Fruit fly (Drosophila melanogaster) whole organism, embryonic: ENCODE results near the gene CG17472.

Experiments
- CG10147 ChIP-seq: fragments of 200-800 bp; sonication (Bioruptor generic); optimal IDR thresholded peaks from 2 replicates; lab custom pipeline; 2019; ENCODE audit warnings: missing biosample characterization, mild to moderate bottlenecking, missing genetic modification characterization, moderate library complexity
- CG10267 ChIP-seq: fragments of 200-800 bp; sonication (Bioruptor generic); optimal IDR thresholded peaks from 2 replicates; lab custom pipeline; 2018; ENCODE audit warnings: missing biosample characterization, mild to moderate bottlenecking, missing genetic modification characterization, moderate library complexity
- CG10654 ChIP-seq: fragments of 200-800 bp; sonication (Bioruptor generic); optimal IDR thresholded peaks from 2 replicates; lab custom pipeline; 2016; ENCODE audit warnings: missing biosample characterization, missing genetic modification characterization
- CG11696 ChIP-seq: fragments of 200-800 bp; sonication (Bioruptor generic); IDR thresholded peaks from 2 replicates; pipeline ENCODE4 v1.3.6; 2022; ENCODE audit warnings: missing biosample characterization, missing genetic modification characterization
- CG12299 ChIP-seq: fragments of 200-800 bp; sonication (Bioruptor generic); optimal IDR thresholded peaks from 2 replicates; lab custom pipeline; 2018; ENCODE audit warnings: missing biosample characterization, mild to moderate bottlenecking, missing genetic modification characterization
- CG13296 ChIP-seq: fragments of 200-800 bp; sonication (Bioruptor generic); optimal IDR thresholded peaks from 3 replicates; lab custom pipeline; 2018; ENCODE audit warnings: missing biosample characterization, mild to moderate bottlenecking, missing genetic modification characterization
- CG14441 ChIP-seq: fragments of 200-800 bp; sonication (Bioruptor generic); IDR thresholded peaks from 2 replicates; pipeline ENCODE4 v1.3.6; 2022; ENCODE audit warnings: missing biosample characterization, missing genetic modification characterization
- CG17361 ChIP-seq: fragments of 200-800 bp; sonication (Bioruptor generic); IDR thresholded peaks from 3 replicates; pipeline ENCODE4 v1.3.6; 2022; ENCODE audit warnings: missing biosample characterization, missing genetic modification characterization
- CG3065 ChIP-seq: fragments of 200-800 bp; sonication (Bioruptor generic); optimal IDR thresholded peaks from 2 replicates; lab custom pipeline; 2016; ENCODE audit warnings: missing biosample characterization, missing genetic modification characterization
- CG32772 ChIP-seq: fragments of 200-800 bp; sonication (Bioruptor generic); IDR thresholded peaks from 2 replicates; pipeline ENCODE4 v1.3.6; 2022; ENCODE audit warnings: missing biosample characterization, missing genetic modification characterization
- CG3407 ChIP-seq: fragments of 200-800 bp; sonication (Bioruptor generic); optimal IDR thresholded peaks from 2 replicates; lab custom pipeline; 2018; ENCODE audit warnings: missing biosample characterization, mild to moderate bottlenecking, missing genetic modification characterization
- CG34422 ChIP-seq: fragments of 200-800 bp; sonication (Bioruptor generic); IDR thresholded peaks from 3 replicates; pipeline ENCODE4 v1.3.6; 2022; ENCODE audit warnings: missing biosample characterization, missing genetic modification characterization
- CG3847 ChIP-seq: fragments of 200-800 bp; sonication (Bioruptor generic); IDR thresholded peaks from 2 replicates; pipeline ENCODE4 v1.3.6; 2022; ENCODE audit warnings: missing biosample characterization, missing genetic modification characterization
- CG3995 ChIP-seq: fragments of 200-800 bp; sonication (Bioruptor generic); optimal IDR thresholded peaks from 3 replicates; lab custom pipeline; 2016; ENCODE audit warnings: missing biosample characterization, missing genetic modification characterization
- CG5180 ChIP-seq: fragments of 200-800 bp; sonication (Bioruptor generic); optimal IDR thresholded peaks from 3 replicates; lab custom pipeline; 2017; ENCODE audit warnings: missing biosample characterization, missing genetic modification characterization, mild to moderate bottlenecking, moderate library complexity, missing genetic modification reagents
- CG5953 ChIP-seq: fragments of 200-800 bp; sonication (Bioruptor generic); IDR thresholded peaks from 2 replicates; pipeline ENCODE4 v1.3.6; 2022; ENCODE audit warnings: missing biosample characterization, missing genetic modification characterization
- CG6683 ChIP-seq: fragments of 200-800 bp; sonication (Bioruptor generic); optimal IDR thresholded peaks from 2 replicates; lab custom pipeline; 2017; ENCODE audit warnings: missing biosample characterization, mild to moderate bottlenecking, missing genetic modification characterization, missing genetic modification reagents
- CG6791 ChIP-seq: fragments of 200-800 bp; sonication (Bioruptor generic); IDR thresholded peaks from 3 replicates; pipeline ENCODE4 v1.3.6; 2022; ENCODE audit warnings: missing biosample characterization, missing genetic modification characterization; ENCODE audit not compliant: partially characterized antibody
- CG6813 ChIP-seq: fragments of 200-800 bp; sonication (Bioruptor generic); optimal IDR thresholded peaks from 2 replicates; lab custom pipeline; 2017; ENCODE audit warnings: missing biosample characterization, missing genetic modification characterization, mild to moderate bottlenecking, moderate library complexity, missing genetic modification reagents
- CG8924 ChIP-seq: fragments of 200-800 bp; optimal IDR thresholded peaks from 3 replicates; lab custom pipeline; 2019; ENCODE audit warnings: missing biosample characterization, mild to moderate bottlenecking, missing genetic modification characterization, moderate library complexity
- CG8944 ChIP-seq: fragments of 200-800 bp; sonication (Bioruptor generic); optimal IDR thresholded peaks from 3 replicates; lab custom pipeline; 2016; ENCODE audit warnings: missing biosample characterization, missing genetic modification characterization
- CG9876 ChIP-seq: fragments of 200-800 bp; sonication (Bioruptor generic); optimal IDR thresholded peaks from 2 replicates; lab custom pipeline; 2016; ENCODE audit warnings: missing biosample characterization, missing genetic modification characterization
- Dbx ChIP-seq: fragments of 200-800 bp; sonication (Bioruptor generic); IDR thresholded peaks from 3 replicates; pipeline ENCODE4 v1.3.6; 2022; ENCODE audit warnings: missing biosample characterization, missing genetic modification characterization
- Dek ChIP-seq: fragments of 200-800 bp; sonication (Bioruptor generic); optimal IDR thresholded peaks from 3 replicates; lab custom pipeline; 2019; ENCODE audit warnings: missing biosample characterization, mild to moderate bottlenecking, missing genetic modification characterization, moderate library complexity
- Dfd ChIP-seq, 2 experiments: fragments of >200 bp; optimal IDR thresholded peaks; 2 replicates each; lab custom pipeline; 2017; ENCODE audit warnings: missing biosample characterization in 2 of 2, missing genetic modification characterization in 2 of 2
- Dref ChIP-seq: fragments of 200-800 bp; sonication (Bioruptor generic); IDR thresholded peaks from 2 replicates; pipeline ENCODE4 v1.3.6; 2022; ENCODE audit warnings: missing biosample characterization, missing genetic modification characterization
- Fer2 ChIP-seq: fragments of 200-800 bp; sonication (Bioruptor generic); optimal IDR thresholded peaks from 2 replicates; lab custom pipeline; 2018; ENCODE audit warnings: missing biosample characterization, mild to moderate bottlenecking, missing genetic modification characterization, moderate library complexity
- Fer3 ChIP-seq: fragments of 200-800 bp; sonication (Bioruptor generic); optimal IDR thresholded peaks from 2 replicates; lab custom pipeline; 2018; ENCODE audit warnings: missing biosample characterization, mild to moderate bottlenecking, missing genetic modification characterization, moderate library complexity
- HHEX ChIP-seq: fragments of 200-800 bp; sonication (Bioruptor generic); optimal IDR thresholded peaks from 3 replicates; lab custom pipeline; 2017; ENCODE audit warnings: missing biosample characterization, mild to moderate bottlenecking, missing genetic modification characterization, missing genetic modification reagents
- HLH4C ChIP-seq: fragments of 200-800 bp; sonication (Bioruptor generic); IDR thresholded peaks from 3 replicates; pipeline ENCODE4 v1.3.6; 2022; ENCODE audit warnings: missing biosample characterization, missing genetic modification characterization; ENCODE audit not compliant: partially characterized antibody
- Myb ChIP-seq: fragments of 200-800 bp; sonication (Bioruptor generic); optimal IDR thresholded peaks from 2 replicates; lab custom pipeline; 2016; ENCODE audit warnings: missing biosample characterization, missing genetic modification characterization
- Stat92E ChIP-seq, 3 experiments: fragments of >200 bp in 2 of 3; fragments of 200-800 bp in 1 of 3; sonication (Bioruptor generic) in 1 of 3; optimal IDR thresholded peaks; 2 replicates each; lab custom pipeline; 2017 to 2019; ENCODE audit warnings: missing biosample characterization in 3 of 3, missing genetic modification characterization in 3 of 3, mild to moderate bottlenecking in 1 of 3, moderate library complexity in 1 of 3
- Taf1 ChIP-seq: fragments of 200-800 bp; sonication (Bioruptor generic); IDR thresholded peaks from 2 replicates; pipeline ENCODE4 v1.3.6; 2022; ENCODE audit warnings: missing biosample characterization, missing genetic modification characterization
- Trl ChIP-seq, 3 experiments: fragments of >200 bp in 2 of 3; fragments of 200-800 bp in 1 of 3; sonication (Bioruptor generic) in 1 of 3; optimal IDR thresholded peaks; 2 replicates in 1 of 3; 3 replicates in 2 of 3; lab custom pipeline; 2016 to 2017; ENCODE audit warnings: missing biosample characterization in 1 of 3, missing genetic modification characterization in 1 of 3
- aop ChIP-seq: fragments of 200-800 bp; sonication (Bioruptor generic); IDR thresholded peaks from 2 replicates; pipeline ENCODE4 v1.3.6; 2022; ENCODE audit warnings: missing biosample characterization, missing genetic modification characterization
- ase ChIP-seq: fragments of 200-800 bp; sonication (Bioruptor generic); IDR thresholded peaks from 3 replicates; pipeline ENCODE4 v1.3.6; 2022; ENCODE audit warnings: missing biosample characterization, missing genetic modification characterization
- cad ChIP-seq: fragments of >200 bp; optimal IDR thresholded peaks from 2 replicates; lab custom pipeline; 2017; ENCODE audit warnings: missing biosample characterization, missing genetic modification characterization
- chm ChIP-seq: fragments of 200-800 bp; sonication (Bioruptor generic); IDR thresholded peaks from 2 replicates; pipeline ENCODE4 v1.3.6; 2022; ENCODE audit warnings: missing biosample characterization, missing genetic modification characterization
- danr ChIP-seq: fragments of 200-800 bp; sonication (Bioruptor generic); IDR thresholded peaks from 2 replicates; pipeline ENCODE4 v1.3.6; 2022; ENCODE audit warnings: missing biosample characterization, missing genetic modification characterization
- en ChIP-seq: fragments of 200-800 bp; sonication (Bioruptor generic); optimal IDR thresholded peaks from 2 replicates; lab custom pipeline; 2016; ENCODE audit warnings: missing biosample characterization, missing genetic modification characterization
- grau ChIP-seq: fragments of 200-800 bp; optimal IDR thresholded peaks from 3 replicates; lab custom pipeline; 2019; ENCODE audit warnings: missing biosample characterization, mild to moderate bottlenecking, missing genetic modification characterization, moderate library complexity
- gt ChIP-seq: fragments of 200-800 bp; sonication (Bioruptor generic); IDR thresholded peaks from 2 replicates; pipeline ENCODE4 v1.3.6; 2022; ENCODE audit warnings: missing biosample characterization, missing genetic modification characterization
- klu ChIP-seq: fragments of 200-800 bp; sonication (Bioruptor generic); IDR thresholded peaks from 2 replicates; pipeline ENCODE4 v1.3.6; 2022; ENCODE audit warnings: missing biosample characterization, missing genetic modification characterization
- peb ChIP-seq: fragments of 200-800 bp; sonication (Bioruptor generic); IDR thresholded peaks from 2 replicates; pipeline ENCODE4 v1.3.6; 2022; ENCODE audit warnings: missing biosample characterization, missing genetic modification characterization
- slbo ChIP-seq: fragments of 200-800 bp; sonication (Bioruptor generic); IDR thresholded peaks from 2 replicates; pipeline ENCODE4 v1.3.6; 2022; ENCODE audit warnings: missing biosample characterization, missing genetic modification characterization
- sr ChIP-seq: fragments of 200-800 bp; sonication (Bioruptor generic); IDR thresholded peaks from 3 replicates; pipeline ENCODE4 v1.3.6; 2022; ENCODE audit warnings: missing biosample characterization, missing genetic modification characterization
- tap ChIP-seq: fragments of 200-800 bp; optimal IDR thresholded peaks from 3 replicates; lab custom pipeline; 2019; ENCODE audit warnings: missing biosample characterization, mild to moderate bottlenecking, missing genetic modification characterization, moderate library complexity
- ttk ChIP-seq: fragments of 200-800 bp; sonication (Bioruptor generic); IDR thresholded peaks from 2 replicates; pipeline ENCODE4 v2.1.2; 2022; ENCODE audit warnings: missing biosample characterization, missing genetic modification characterization
- wdn ChIP-seq: fragments of 200-800 bp; sonication (Bioruptor generic); IDR thresholded peaks from 2 replicates; pipeline ENCODE4 v1.3.6; 2022; ENCODE audit warnings: missing biosample characterization, missing genetic modification characterization
- wek ChIP-seq: fragments of 200-800 bp; sonication (Bioruptor generic); optimal IDR thresholded peaks from 3 replicates; lab custom pipeline; 2018; ENCODE audit warnings: missing biosample characterization, mild to moderate bottlenecking, missing genetic modification characterization, moderate library complexity

Gene CG17472

DNA sequence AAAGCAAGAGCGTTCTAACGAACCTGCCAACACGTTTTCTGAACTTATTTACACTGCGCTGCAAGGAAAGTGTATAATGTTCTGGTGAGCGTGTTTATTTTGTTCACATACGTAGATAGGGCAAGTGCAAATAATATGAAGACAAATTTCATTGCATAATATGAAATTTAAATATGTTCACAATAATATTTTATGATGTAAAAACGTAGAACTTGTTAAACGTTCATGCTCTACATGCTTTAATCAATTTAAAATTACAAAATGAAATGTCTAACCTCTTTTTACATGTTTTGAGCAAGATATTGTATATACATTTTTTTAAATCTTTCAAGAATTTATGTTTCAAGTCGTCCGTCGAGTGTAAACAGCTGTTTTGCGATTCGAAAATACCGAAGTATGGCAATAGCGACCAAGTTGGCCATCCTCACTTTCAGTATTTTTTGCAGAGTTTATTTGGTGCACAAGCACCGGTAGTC, 11.1 kb downstream of the CG17472 start, which contains the start of the genes phr6-4 and CG2608 (continued):
- TF ChIP-seq HHEX (GFP tag; lab: Kevin White, UChicago) (peak; percentile 89), aop (GFP tag; lab: Robert Waterston, UW) (no peak), slbo (GFP tag; lab: Robert Waterston, UW) (peak; percentile 92), wdn (GFP tag; lab: Robert Waterston, UW) (peak; percentile 87), Fer2 (peak; percentile 91), CG6683 (GFP tag; lab: Kevin White, UChicago) (peak; percentile 84), Taf1 (GFP tag; lab: Robert Waterston, UW) (peak; percentile 65; the same call in 1 of the 2 replicates), CG5180 (GFP tag; lab: Kevin White, UChicago) (peak; percentile 71), chm (GFP tag; lab: Robert Waterston, UW) (peak; percentile 82), en (peak; percentile 63), CG12299 (tag; lab: Kevin White, UChicago) (peak; percentile 91), ttk (GFP tag; lab: Robert Waterston, UW) (peak; percentile 81), CG5953 (GFP tag; lab: Robert Waterston, UW) (peak; percentile 55; the same call in 1 of the 2 replicates), Stat92E (GFP tag; optimal IDR thresholded peaks at IDR 0.05; lab: Kevin White, UChicago) (peak in 1 of 3 experiments; percentile 80), gt (GFP tag; lab: Robert Waterston, UW) (peak; percentile 64), CG10654 (GFP tag; lab: Kevin White, UChicago) (peak; percentile 89), peb (GFP tag; lab: Robert Waterston, UW) (peak; percentile 67; the same call in 1 of the 2 replicates), Trl (optimal IDR thresholded peaks at IDR 0.05; lab: Kevin White, UChicago) (no peak), Trl (GFP tag; optimal IDR thresholded peaks at IDR 0.05; lab: Kevin White, UChicago) (peak; percentile 86), HLH4C (no peak), CG14441 (peak; percentile 78), wek (GFP tag; lab: Kevin White, UChicago) (peak; percentile 77), CG3407 (peak; percentile 84), CG11696 (GFP tag; lab: Robert Waterston, UW) (peak; percentile 67), CG8944 (GFP tag; lab: Kevin White, UChicago) (peak; percentile 87), grau (tag; lab: Kevin White, UChicago) (peak; percentile 95), CG10267 (tag; lab: Kevin White, UChicago) (peak; percentile 89), Dfd (GFP tag; optimal IDR thresholded peaks at IDR 0.05; lab: Kevin White, UChicago) (no peak), CG3847 (GFP tag; lab: Robert Waterston, UW) (peak; percentile 89), sr (no peak), CG13296 (GFP tag; lab: Kevin White, UChicago) (peak; percentile 92), CG6791 (GFP tag; lab: Robert Waterston, UW) (no peak), CG3995 (GFP tag; lab: Kevin White, UChicago) (peak; percentile 90), Fer3 (tag; lab: Kevin White, UChicago) (peak; percentile 92), CG17361 (GFP tag; lab: Robert Waterston, UW) (peak; percentile 97), CG10147 (GFP tag; lab: Kevin White, UChicago) (peak; percentile 95), ase (GFP tag; lab: Robert Waterston, UW) (peak; percentile 77), klu (GFP tag; lab: Robert Waterston, UW) (peak; percentile 58; the same call in 1 of the 2 replicates), CG9876 (GFP tag; lab: Kevin White, UChicago) (peak; percentile 79), tap (tag; lab: Kevin White, UChicago) (no peak), CG32772 (GFP tag; lab: Robert Waterston, UW) (peak; percentile 83), Dref (GFP tag; lab: Robert Waterston, UW) (no peak), Dek (tag; lab: Kevin White, UChicago) (peak; percentile 91), Dbx (GFP tag; lab: Robert Waterston, UW) (peak; percentile 90), CG34422 (GFP tag; lab: Robert Waterston, UW) (peak; percentile 73; the same call in 1 of the 3 replicates), cad (no peak), CG3065 (GFP tag; lab: Kevin White, UChicago) (peak; percentile 86), CG8924 (tag; lab: Kevin White, UChicago) (peak; percentile 94), CG6813 (GFP tag; lab: Kevin White, UChicago) (peak; percentile 85), Myb (GFP tag; lab: Kevin White, UChicago) (peak; percentile 72), danr (peak; percentile 67)
